Worm (Caenorhabditis elegans) whole organism, L4 larva: ENCODE results near the gene srlf-34.

Source experiments
- F10B5.3 ChIP-seq: sonication (generic microtip); optimal IDR thresholded peaks from 2 replicates; lab custom pipeline; 2016; ENCODE audit warnings: mild to moderate bottlenecking, missing genetic modification characterization, missing compliant biosample characterization
- aha-1 ChIP-seq: fragments of 150-350 bp; peaks from one replicate; lab custom pipeline; 2014; ENCODE audit warnings: missing biosample characterization, missing genetic modification characterization
- dmd-9 ChIP-seq: fragments of 200-800 bp; sonication (Bioruptor generic); IDR thresholded peaks from 2 replicates; pipeline ENCODE4 v1.3.6; 2022; ENCODE audit warnings: missing genetic modification reagents, missing genetic modification characterization, missing compliant biosample characterization
- egl-27 ChIP-seq: sonication (generic microtip); optimal IDR thresholded peaks from 3 replicates; lab custom pipeline; 2017; ENCODE audit warnings: missing biosample characterization, missing genetic modification reagents, missing genetic modification characterization
- unc-62 ChIP-seq, 3 experiments: fragments of 150-350 bp in 1 of 3; sonication (generic microtip); optimal IDR thresholded peaks in 2 of 3; peaks in 1 of 3; 1 replicate in 1 of 3; 2 replicates in 2 of 3; lab custom pipeline; 2014 to 2017; ENCODE audit warnings: missing biosample characterization in 3 of 3, missing genetic modification characterization in 3 of 3, missing genetic modification reagents in 3 of 3, missing genotype in 1 of 3

The srlf-34 gene

ce11 chrII:10360487-10360886 is 48.4 kb downstream of the srlf-34 start, which contains the start of gene C07E3.4:
Gene C07E3.4, plus strand, starts transcription at chrII:10360787.
- TF ChIP-seq aha-1 (tag; lab: Kevin White, UChicago): peak; percentile 27
- peak in 1 of 2 experiments; percentile 35 for TF ChIP-seq unc-62 (GFP tag; optimal IDR thresholded peaks at IDR 0.05 in 1 of 2; lab: Kevin White, UChicago)
- no peak for TF ChIP-seq unc-62 (tag; optimal IDR thresholded peaks at IDR 0.05; lab: Kevin White, UChicago)
- TF ChIP-seq egl-27 (tag; lab: Kevin White, UChicago): no peak
- TF ChIP-seq dmd-9 (GFP tag; lab: Robert Waterston, UW): no peak
- TF ChIP-seq F10B5.3 (tag; lab: Kevin White, UChicago): no peak
